Fruit fly (Drosophila melanogaster): ENCODE measurements around the gene Ubc6.
A peak's percentile ranks its signal among the peaks of the same experiment; 100 is the strongest.

The Ubc6 gene

dm6 chr3R:4901782-4902181 lies 50.7 kb downstream of the Ubc6 start:
- TF ChIP-seq pdm3 (GFP tag; optimal IDR thresholded peaks at IDR 0.05): peak; percentile 14
- TF ChIP-seq Hr38 (GFP tag; optimal IDR thresholded peaks at IDR 0.05): no peak
- TF ChIP-seq Lpt (GFP tag; optimal IDR thresholded peaks at IDR 0.05): peak; percentile 15
- TF ChIP-seq CG10669 (GFP tag; optimal IDR thresholded peaks at IDR 0.05): peak; percentile 15
- no peak for TF ChIP-seq CG6792 (GFP tag; optimal IDR thresholded peaks at IDR 0.05)
- TF ChIP-seq Gug (GFP tag; IDR thresholded peaks at IDR 0.05): peak; percentile 39
- TF ChIP-seq salr (GFP tag; optimal IDR thresholded peaks at IDR 0.05): peak in 1 of 2 experiments; percentile 1
- no peak for TF ChIP-seq achi (GFP tag; optimal IDR thresholded peaks at IDR 0.05)
- TF ChIP-seq CG15336 (GFP tag; IDR thresholded peaks at IDR 0.05): no peak
- TF ChIP-seq CG3032 (tag; optimal IDR thresholded peaks at IDR 0.05): peak; percentile 42
- no peak for TF ChIP-seq dsx (GFP tag; optimal IDR thresholded peaks at IDR 0.05; ENCODE audit: poor library complexity, severe bottlenecking)
- 0 out of 3 replicates have a peak, but pooled peaks have one; percentile 38 for TF ChIP-seq eg (GFP tag; IDR thresholded peaks at IDR 0.05)
- TF ChIP-seq CG32006 (GFP tag; optimal IDR thresholded peaks at IDR 0.05): peak; percentile 15
- no peak for TF ChIP-seq CG1621 (tag; optimal IDR thresholded peaks at IDR 0.05)
- TF ChIP-seq CG6163 (GFP tag; IDR thresholded peaks at IDR 0.05): peak; percentile 66
- TF ChIP-seq lz (GFP tag; optimal IDR thresholded peaks at IDR 0.05): peak; percentile 11
- TF ChIP-seq fkh (GFP tag; optimal IDR thresholded peaks at IDR 0.05): no peak
- peak; percentile 4 for TF ChIP-seq CG6808 (GFP tag; optimal IDR thresholded peaks at IDR 0.05)
- peak; percentile 35 for TF ChIP-seq CG3919 (GFP tag; optimal IDR thresholded peaks at IDR 0.05)
- no peak for TF ChIP-seq CG31627 (GFP tag; optimal IDR thresholded peaks at IDR 0.05)
- peak; percentile 10 for TF ChIP-seq Eip75B (GFP tag; optimal IDR thresholded peaks at IDR 0.05)
- peak; percentile 39 for TF ChIP-seq CG10631 (GFP tag; optimal IDR thresholded peaks at IDR 0.05)
- peak; percentile 7 for TF ChIP-seq fd59A (GFP tag; optimal IDR thresholded peaks at IDR 0.05)
- TF ChIP-seq vri (GFP tag; optimal IDR thresholded peaks at IDR 0.05): no peak
- TF ChIP-seq CG8119 (GFP tag; IDR thresholded peaks at IDR 0.05): peak; percentile 27; the same call in 1 of the 3 replicates
- TF ChIP-seq ss (GFP tag; optimal IDR thresholded peaks at IDR 0.05): no peak
- TF ChIP-seq acj6 (GFP tag; optimal IDR thresholded peaks at IDR 0.05): peak; percentile 18
- peak; percentile 78 for TF ChIP-seq Eip78C (GFP tag)
- TF ChIP-seq Ets96B (tag; optimal IDR thresholded peaks at IDR 0.05): peak; percentile 44

- TF ChIP-seq CG6276 (GFP tag; optimal IDR thresholded peaks at IDR 0.05) (no peak), svp (GFP tag) (no peak), CG7368 (GFP tag; optimal IDR thresholded peaks at IDR 0.05) (no peak), dsx (GFP tag; optimal IDR thresholded peaks at IDR 0.05; ENCODE audit: poor library complexity, severe bottlenecking) (no peak), CG1621 (tag; optimal IDR thresholded peaks at IDR 0.05) (no peak)
Observed at dm6 chr3R:4901189-4901588, 51.3 kb downstream of the Ubc6 start.

dm6 chr3R:4900435-4900834 lies 52.0 kb downstream of the Ubc6 start:
- no peak for TF ChIP-seq topi (GFP tag; optimal IDR thresholded peaks at IDR 0.05)
- no peak for TF ChIP-seq CG8319 (GFP tag; optimal IDR thresholded peaks at IDR 0.05)
- TF ChIP-seq CG6276 (GFP tag; optimal IDR thresholded peaks at IDR 0.05): no peak
